Worm (Caenorhabditis elegans): ENCODE measurements around the gene tpst-1.

The tpst-1 gene

ce11 chrIII:12687872-12688375 lies 25.8 kb upstream of the tpst-1 start, which contains the start of the genes rsp-3 and spin-4 (continued):
- TF ChIP-seq lsy-2 (tag; optimal IDR thresholded peaks at IDR 0.05) (peak; percentile 52 to 87), nhr-129 (tag; optimal IDR thresholded peaks at IDR 0.05) (peak; percentile 53), ztf-4 (tag; optimal IDR thresholded peaks at IDR 0.05) (peak; percentile 19), elt-1 (tag; optimal IDR thresholded peaks at IDR 0.05) (no peak), unc-62 (GFP tag; optimal IDR thresholded peaks at IDR 0.05) (no peak), egl-27 (tag; optimal IDR thresholded peaks at IDR 0.05) (no peak), peb-1 (tag; optimal IDR thresholded peaks at IDR 0.05) (no peak)

- TF ChIP-seq lsy-2 (tag; optimal IDR thresholded peaks at IDR 0.05) (no peak), unc-62 (GFP tag; optimal IDR thresholded peaks at IDR 0.05) (no peak), nhr-11 (tag; optimal IDR thresholded peaks at IDR 0.05) (no peak), nhr-10 (tag; optimal IDR thresholded peaks at IDR 0.05) (no peak), dmd-4 (tag; optimal IDR thresholded peaks at IDR 0.05) (no peak), R02D3.7 (tag; optimal IDR thresholded peaks at IDR 0.05) (no peak), C34F6.9 (tag; optimal IDR thresholded peaks at IDR 0.05) (no peak), sem-4 (tag; optimal IDR thresholded peaks at IDR 0.05) (no peak), crh-2 (tag; optimal IDR thresholded peaks at IDR 0.05) (no peak), sma-3 (GFP tag; optimal IDR thresholded peaks at IDR 0.05) (no peak), nhr-25 (tag; optimal IDR thresholded peaks at IDR 0.05) (no peak)
These were observed 25.3 kb upstream of the tpst-1 start for ce11 chrIII:12687382-12687781.

- TF ChIP-seq nhr-237 (tag; optimal IDR thresholded peaks at IDR 0.05) (no peak), ZK546.5 (tag; optimal IDR thresholded peaks at IDR 0.05) (no peak), ztf-4 (tag; optimal IDR thresholded peaks at IDR 0.05) (no peak), unc-55 (GFP tag; optimal IDR thresholded peaks at IDR 0.05) (no peak), C34F6.9 (tag; optimal IDR thresholded peaks at IDR 0.05) (no peak), nhr-23 (tag; optimal IDR thresholded peaks at IDR 0.05) (no peak), nhr-25 (tag; optimal IDR thresholded peaks at IDR 0.05) (no peak), nhr-10 (tag; optimal IDR thresholded peaks at IDR 0.05) (no peak), skn-1 (tag; optimal IDR thresholded peaks at IDR 0.05) (no peak), nhr-77 (tag; optimal IDR thresholded peaks at IDR 0.05) (no peak), fos-1 (tag; optimal IDR thresholded peaks at IDR 0.05) (no peak), unc-62 (GFP tag; optimal IDR thresholded peaks at IDR 0.05) (no peak), blmp-1 (tag; optimal IDR thresholded peaks at IDR 0.05; ENCODE audit: insufficient read depth) (no peak), snpc-4 (tag; optimal IDR thresholded peaks at IDR 0.05) (no peak), alr-1 (tag; optimal IDR thresholded peaks at IDR 0.05) (no peak), ama-1 (optimal IDR thresholded peaks at IDR 0.05) (no peak), gmeb-1 (tag; optimal IDR thresholded peaks at IDR 0.05) (no peak), ztf-11 (tag; optimal IDR thresholded peaks at IDR 0.05) (no peak)
These were observed 24.6 kb upstream of the tpst-1 start for ce11 chrIII:12686457-12687250.

- no peak for TF ChIP-seq nhr-12 (tag; optimal IDR thresholded peaks at IDR 0.05)
- TF ChIP-seq sma-3 (GFP tag; optimal IDR thresholded peaks at IDR 0.05), result no peak
These were observed 23.5 kb upstream of the tpst-1 start for ce11 chrIII:12685372-12686298.

- TF ChIP-seq nhr-11 (tag; optimal IDR thresholded peaks at IDR 0.05) (no peak), lin-39 (tag; optimal IDR thresholded peaks at IDR 0.05) (no peak), elt-1 (tag; optimal IDR thresholded peaks at IDR 0.05) (no peak), unc-39 (tag; optimal IDR thresholded peaks at IDR 0.05) (no peak), egl-27 (tag; optimal IDR thresholded peaks at IDR 0.05) (no peak), mdl-1 (tag; optimal IDR thresholded peaks at IDR 0.05) (no peak), Y55F3AM.14 (GFP tag; optimal IDR thresholded peaks at IDR 0.05) (no peak), nhr-25 (tag; optimal IDR thresholded peaks at IDR 0.05) (no peak), nhr-6 (tag; optimal IDR thresholded peaks at IDR 0.05) (no peak), nhr-21 (tag; optimal IDR thresholded peaks at IDR 0.05) (no peak), dmd-4 (tag; optimal IDR thresholded peaks at IDR 0.05) (no peak), zag-1 (tag; optimal IDR thresholded peaks at IDR 0.05) (no peak), sem-4 (tag; optimal IDR thresholded peaks at IDR 0.05) (no peak), nhr-10 (tag; optimal IDR thresholded peaks at IDR 0.05) (no peak), ceh-82 (tag; optimal IDR thresholded peaks at IDR 0.05) (no peak), mab-5 (tag; optimal IDR thresholded peaks at IDR 0.05) (no peak), crh-2 (tag; optimal IDR thresholded peaks at IDR 0.05) (no peak), ztf-11 (tag; optimal IDR thresholded peaks at IDR 0.05) (no peak), nhr-77 (tag; optimal IDR thresholded peaks at IDR 0.05) (no peak), ZK546.5 (tag; optimal IDR thresholded peaks at IDR 0.05) (no peak)
These were observed 18.2 kb upstream of the tpst-1 start for ce11 chrIII:12680266-12680665.

All from whole organism, L2 larva.